Worm (Caenorhabditis elegans): ENCODE measurements around the gene C49C3.6.

DNA sequence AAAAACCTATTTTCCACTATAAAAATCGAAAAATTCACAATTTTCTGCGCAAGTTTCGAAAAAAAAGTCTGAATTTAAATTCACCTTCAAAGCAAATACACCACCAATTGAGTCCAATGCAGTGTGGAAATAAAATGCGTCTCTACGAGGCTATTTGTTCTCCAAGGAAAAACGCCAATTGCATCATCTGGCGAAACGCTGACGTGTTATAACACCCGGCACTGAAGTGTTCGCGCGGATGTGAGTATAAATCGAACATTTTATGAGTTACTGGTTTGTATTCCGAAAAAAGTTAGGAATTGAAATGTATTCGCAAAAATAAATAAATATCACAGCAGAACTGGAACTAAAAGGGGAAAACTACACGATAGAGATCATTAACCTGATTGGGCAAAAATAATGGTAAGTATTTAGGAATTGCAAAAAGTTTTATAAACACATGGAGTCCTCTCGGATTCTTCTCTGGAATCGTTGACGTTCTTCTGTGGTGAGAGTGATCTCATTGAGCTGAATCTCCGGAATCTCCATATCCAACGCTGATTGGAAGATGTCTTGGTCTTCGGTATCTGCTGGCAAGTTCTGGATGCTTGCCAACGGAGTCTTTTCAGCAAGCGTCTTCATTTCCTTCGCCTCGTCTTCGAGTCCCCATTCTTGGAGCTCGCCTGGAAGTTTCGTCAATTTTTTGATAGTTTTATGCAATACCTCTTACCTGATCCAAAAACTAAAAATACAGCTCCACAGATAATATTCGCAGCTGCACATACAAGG lies 43.2 kb upstream of the C49C3.6 start, which contains the start of gene zipt-7.1:
- TF ChIP-seq hlh-8 (tag; optimal IDR thresholded peaks at IDR 0.05) (no peak), pros-1 (tag; optimal IDR thresholded peaks at IDR 0.05) (no peak), eyg-1 (tag; optimal IDR thresholded peaks at IDR 0.05) (no peak), nhr-11 (tag; optimal IDR thresholded peaks at IDR 0.05) (no peak), fkh-10 (GFP tag; optimal IDR thresholded peaks at IDR 0.05) (no peak), ama-1 (optimal IDR thresholded peaks at IDR 0.05) (no peak), unc-86 (tag; optimal IDR thresholded peaks at IDR 0.05) (no peak)

Measured in whole organism, late embryonic.